Worm (Caenorhabditis elegans): ENCODE data around the gene C04B4.4.

DNA sequence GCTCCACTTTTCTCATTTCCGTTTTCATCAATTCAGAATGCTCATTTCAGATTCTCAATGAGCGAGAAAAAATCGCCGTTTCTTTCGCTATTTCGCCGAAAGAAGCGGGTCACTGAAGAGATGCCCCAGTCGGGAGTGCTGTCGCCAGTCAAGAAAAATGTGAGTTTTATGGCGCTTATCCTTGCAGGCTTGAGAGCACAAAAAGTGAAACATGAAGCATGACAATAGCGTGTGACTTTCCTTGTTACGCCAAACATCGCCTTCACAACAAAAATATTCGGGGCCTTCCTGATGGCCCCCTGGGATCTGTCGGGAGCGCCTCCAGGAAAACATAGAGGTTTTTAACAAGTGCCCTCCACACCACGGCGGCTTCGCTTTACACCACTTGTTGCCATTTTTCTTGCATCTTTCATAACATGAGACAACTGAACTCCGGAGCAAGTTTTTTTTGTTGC, 34.0 kb upstream of the C04B4.4 start, which contains the start of gene E01G6.2:
- no peak for TF ChIP-seq ref-1 (GFP tag; conservative IDR thresholded peaks at IDR 0.05)
- no peak for TF ChIP-seq ztf-23 (GFP tag; IDR thresholded peaks at IDR 0.05)
- no peak for TF ChIP-seq klf-2 (GFP tag; conservative IDR thresholded peaks at IDR 0.05)
- TF ChIP-seq flt-1 (GFP tag; IDR thresholded peaks at IDR 0.05) = no peak
- no peak for TF ChIP-seq tab-1 (GFP tag; IDR thresholded peaks at IDR 0.05)
- TF ChIP-seq ztf-29 (GFP tag; IDR thresholded peaks at IDR 0.05) = no peak
- TF ChIP-seq med-1 (GFP tag; optimal IDR thresholded peaks at IDR 0.05; ENCODE audit: insufficient read depth) = no peak
- no peak for TF ChIP-seq cog-1 (tag; optimal IDR thresholded peaks at IDR 0.05)

All from whole organism, midembryonic.